Worm (Caenorhabditis elegans) whole organism, L4 larva: ENCODE results near the gene T09D3.9.

Experiments used
- ceh-28 ChIP-seq: fragments of 150-350 bp; optimal IDR thresholded peaks from 2 replicates; lab custom pipeline; 2014; ENCODE audit warnings: missing biosample characterization, missing genetic modification reagents, missing genetic modification characterization
- ceh-82 ChIP-seq: sonication (generic microtip); optimal IDR thresholded peaks from 2 replicates; lab custom pipeline; 2017; ENCODE audit warnings: missing biosample characterization, missing genetic modification characterization
- lin-29 ChIP-seq: fragments of 200-800 bp; sonication (Bioruptor generic); IDR thresholded peaks from 2 replicates; pipeline ENCODE4 v1.3.6; 2022; ENCODE audit warnings: missing genetic modification reagents, missing genetic modification characterization, missing compliant biosample characterization
- nhr-76 ChIP-seq: fragments of 150-350 bp; optimal IDR thresholded peaks from 2 replicates; lab custom pipeline; 2014; ENCODE audit warnings: missing biosample characterization, missing genetic modification characterization

ce11 chrV:5322815-5323214, 45.9 kb downstream of the T09D3.9 start:
- no peak for TF ChIP-seq ceh-28 (tag; lab: Kevin White, UChicago)
- no peak for TF ChIP-seq ceh-82 (tag; lab: Kevin White, UChicago)
- TF ChIP-seq nhr-76 (tag; lab: Kevin White, UChicago) = no peak
- no peak for TF ChIP-seq lin-29 (GFP tag; lab: Robert Waterston, UW)
